Worm (Caenorhabditis elegans): Measurements from ENCODE around the gene col-158.

col-158 gene

ce11 chrV:11829282-11829681 lies at the start of gene col-158:
TSS of gene col-158 (plus strand) at chrV:11829582.
- no peak for TF ChIP-seq him-1 (tag; optimal IDR thresholded peaks at IDR 0.05)
- no peak for TF ChIP-seq dao-5 (tag; optimal IDR thresholded peaks at IDR 0.05)
- TF ChIP-seq W03F9.2 (tag; optimal IDR thresholded peaks at IDR 0.05), result no peak

- no peak for TF ChIP-seq him-1 (tag; optimal IDR thresholded peaks at IDR 0.05)
- TF ChIP-seq dao-5 (tag; optimal IDR thresholded peaks at IDR 0.05), result no peak
- no peak for TF ChIP-seq W03F9.2 (tag; optimal IDR thresholded peaks at IDR 0.05)
Measured at ce11 chrV:11779810-11780209, 49.6 kb upstream of the col-158 start.

ce11 chrV:11782809-11783440 lies 46.5 kb upstream of the col-158 start, which contains the start of gene F55A11.11:
TSS of gene F55A11.11 (plus strand) at chrV:11783149.
- TF ChIP-seq dao-5 (tag; optimal IDR thresholded peaks at IDR 0.05), result peak; percentile 82
- TF ChIP-seq him-1 (tag; optimal IDR thresholded peaks at IDR 0.05), result peak; percentile 72
- peak; percentile 78 for TF ChIP-seq W03F9.2 (tag; optimal IDR thresholded peaks at IDR 0.05)

- TF ChIP-seq dao-5 (tag; optimal IDR thresholded peaks at IDR 0.05) (no peak), him-1 (tag; optimal IDR thresholded peaks at IDR 0.05) (no peak), W03F9.2 (tag; optimal IDR thresholded peaks at IDR 0.05) (no peak)
Measured at ce11 chrV:11787258-11787657, 42.1 kb upstream of the col-158 start, which contains the start of gene F55A11.7. TSS of gene F55A11.7 (minus strand) at chrV:11787443.

- TF ChIP-seq him-1 (tag; optimal IDR thresholded peaks at IDR 0.05), result no peak
- peak; percentile 31 for TF ChIP-seq W03F9.2 (tag; optimal IDR thresholded peaks at IDR 0.05)
Measured at ce11 chrV:11787742-11788238, 41.6 kb upstream of the col-158 start, which contains the start of gene F55A11.8. TSS of gene F55A11.8 (plus strand) at chrV:11788188.

- TF ChIP-seq W03F9.2 (tag; optimal IDR thresholded peaks at IDR 0.05) (no peak), him-1 (tag; optimal IDR thresholded peaks at IDR 0.05) (no peak), dao-5 (tag; optimal IDR thresholded peaks at IDR 0.05) (no peak)
Measured at ce11 chrV:11789474-11789873, 39.9 kb upstream of the col-158 start, which contains the start of gene D2023.1. TSS of gene D2023.1 (plus strand) at chrV:11789550.

ce11 chrV:11794172-11794571 lies 35.2 kb upstream of the col-158 start:
- TF ChIP-seq dao-5 (tag; optimal IDR thresholded peaks at IDR 0.05) (no peak), W03F9.2 (tag; optimal IDR thresholded peaks at IDR 0.05) (no peak), him-1 (tag; optimal IDR thresholded peaks at IDR 0.05) (no peak)

- TF ChIP-seq W03F9.2 (tag; optimal IDR thresholded peaks at IDR 0.05) (no peak), dao-5 (tag; optimal IDR thresholded peaks at IDR 0.05) (no peak), him-1 (tag; optimal IDR thresholded peaks at IDR 0.05) (no peak)
Measured at ce11 chrV:11795352-11795751, 34.0 kb upstream of the col-158 start.

- no peak for TF ChIP-seq him-1 (tag; optimal IDR thresholded peaks at IDR 0.05)
- no peak for TF ChIP-seq dao-5 (tag; optimal IDR thresholded peaks at IDR 0.05)
- no peak for TF ChIP-seq W03F9.2 (tag; optimal IDR thresholded peaks at IDR 0.05)
Measured at ce11 chrV:11796343-11796742, 33.0 kb upstream of the col-158 start.

ce11 chrV:11797272-11797855 lies 32.0 kb upstream of the col-158 start:
- TF ChIP-seq dao-5 (tag; optimal IDR thresholded peaks at IDR 0.05) (no peak), W03F9.2 (tag; optimal IDR thresholded peaks at IDR 0.05) (no peak), him-1 (tag; optimal IDR thresholded peaks at IDR 0.05) (no peak)

- TF ChIP-seq him-1 (tag; optimal IDR thresholded peaks at IDR 0.05), result no peak
- no peak for TF ChIP-seq W03F9.2 (tag; optimal IDR thresholded peaks at IDR 0.05)
- no peak for TF ChIP-seq dao-5 (tag; optimal IDR thresholded peaks at IDR 0.05)
Measured at ce11 chrV:11798320-11798719, 31.1 kb upstream of the col-158 start.

- TF ChIP-seq W03F9.2 (tag; optimal IDR thresholded peaks at IDR 0.05) (no peak), him-1 (tag; optimal IDR thresholded peaks at IDR 0.05) (no peak), dao-5 (tag; optimal IDR thresholded peaks at IDR 0.05) (no peak)
Measured at ce11 chrV:11799252-11799822, 30.0 kb upstream of the col-158 start.

- TF ChIP-seq dao-5 (tag; optimal IDR thresholded peaks at IDR 0.05) (no peak), him-1 (tag; optimal IDR thresholded peaks at IDR 0.05) (no peak), W03F9.2 (tag; optimal IDR thresholded peaks at IDR 0.05) (no peak)
Measured at ce11 chrV:11800486-11800885, 28.9 kb upstream of the col-158 start.
